Fruit fly (Drosophila melanogaster) whole organism, embryonic: Measurements from ENCODE around the gene Acp63F.

Experiments
- Adf1 ChIP-seq: fragments of 200-800 bp; sonication (Bioruptor generic); IDR thresholded peaks from 2 replicates; pipeline ENCODE4 v1.3.6; 2022; ENCODE audit warnings: missing biosample characterization, missing genetic modification characterization
- Asciz ChIP-seq: fragments of 200-800 bp; sonication (Bioruptor generic); optimal IDR thresholded peaks from 2 replicates; lab custom pipeline; 2017; ENCODE audit warnings: missing biosample characterization, mild to moderate bottlenecking, missing genetic modification characterization, missing genetic modification reagents
- Atf6 ChIP-seq: fragments of 200-800 bp; sonication (Bioruptor generic); IDR thresholded peaks from 2 replicates; pipeline ENCODE4 v1.3.6; 2022; ENCODE audit warnings: missing biosample characterization, missing genetic modification characterization
- CG10431 ChIP-seq: fragments of 200-800 bp; sonication (Bioruptor generic); optimal IDR thresholded peaks from 3 replicates; lab custom pipeline; 2018; ENCODE audit warnings: missing biosample characterization, mild to moderate bottlenecking, missing genetic modification characterization
- CG11093 ChIP-seq: fragments of 200-800 bp; sonication (Bioruptor generic); IDR thresholded peaks from 3 replicates; pipeline ENCODE4 v1.3.6; 2022; ENCODE audit warnings: missing biosample characterization, missing genetic modification characterization
- CG11456 ChIP-seq: fragments of 200-800 bp; sonication (Bioruptor generic); IDR thresholded peaks from 3 replicates; pipeline ENCODE4 v1.3.6; 2022; ENCODE audit warnings: missing biosample characterization, missing genetic modification characterization
- CG13123 ChIP-seq: fragments of 200-800 bp; sonication (Bioruptor generic); optimal IDR thresholded peaks from 2 replicates; lab custom pipeline; 2016; ENCODE audit warnings: missing biosample characterization, missing genetic modification characterization
- CG13287 ChIP-seq: fragments of 200-800 bp; sonication (Bioruptor generic); IDR thresholded peaks from 2 replicates; pipeline ENCODE4 v1.3.6; 2022; ENCODE audit warnings: missing biosample characterization, missing genetic modification characterization; ENCODE audit not compliant: partially characterized antibody
- CG13424 ChIP-seq: fragments of 200-800 bp; sonication (Bioruptor generic); optimal IDR thresholded peaks from 2 replicates; lab custom pipeline; 2019; ENCODE audit warnings: missing biosample characterization, mild to moderate bottlenecking, missing genetic modification characterization, moderate library complexity
- CG15696 ChIP-seq: fragments of 200-800 bp; sonication (Bioruptor generic); optimal IDR thresholded peaks from 2 replicates; lab custom pipeline; 2019; ENCODE audit warnings: missing biosample characterization, mild to moderate bottlenecking, missing genetic modification characterization, moderate library complexity
- CG1603 ChIP-seq: fragments of 200-800 bp; sonication (Bioruptor generic); optimal IDR thresholded peaks from 2 replicates; lab custom pipeline; 2019; ENCODE audit warnings: missing biosample characterization, mild to moderate bottlenecking, missing genetic modification characterization, moderate library complexity
- CG17359 ChIP-seq: fragments of 200-800 bp; sonication (Bioruptor generic); optimal IDR thresholded peaks from 3 replicates; lab custom pipeline; 2018; ENCODE audit warnings: missing biosample characterization, mild to moderate bottlenecking, missing genetic modification characterization, moderate library complexity
- CG18599 ChIP-seq: fragments of 200-800 bp; sonication (Bioruptor generic); optimal IDR thresholded peaks from 3 replicates; lab custom pipeline; 2017; ENCODE audit warnings: missing biosample characterization, missing genetic modification characterization, mild to moderate bottlenecking, moderate library complexity, missing genetic modification reagents
- CG18764 ChIP-seq: fragments of 200-800 bp; sonication (Bioruptor generic); optimal IDR thresholded peaks from 3 replicates; lab custom pipeline; 2016; ENCODE audit warnings: missing biosample characterization, missing genetic modification characterization
- CG33557 ChIP-seq: fragments of 200-800 bp; sonication (Bioruptor generic); optimal IDR thresholded peaks from 2 replicates; lab custom pipeline; 2019; ENCODE audit warnings: missing biosample characterization, mild to moderate bottlenecking, missing genetic modification characterization, moderate library complexity
- CG4328 ChIP-seq: fragments of 200-800 bp; sonication (Bioruptor generic); optimal IDR thresholded peaks from 3 replicates; lab custom pipeline; 2017; ENCODE audit warnings: missing biosample characterization, missing genetic modification reagents, missing genetic modification characterization
- CG4854 ChIP-seq: fragments of 200-800 bp; sonication (Bioruptor generic); optimal IDR thresholded peaks from 2 replicates; lab custom pipeline; 2016; ENCODE audit warnings: missing biosample characterization, missing genetic modification characterization, inconsistent platforms
- CG6813 ChIP-seq: fragments of 200-800 bp; sonication (Bioruptor generic); optimal IDR thresholded peaks from 2 replicates; lab custom pipeline; 2017; ENCODE audit warnings: missing biosample characterization, missing genetic modification characterization, mild to moderate bottlenecking, moderate library complexity, missing genetic modification reagents
- CG7987 ChIP-seq: fragments of 200-800 bp; sonication (Bioruptor generic); optimal IDR thresholded peaks from 2 replicates; lab custom pipeline; 2018; ENCODE audit warnings: missing biosample characterization, mild to moderate bottlenecking, missing genetic modification characterization, moderate library complexity
- CG8089 ChIP-seq: fragments of 200-800 bp; sonication (Bioruptor generic); optimal IDR thresholded peaks from 3 replicates; lab custom pipeline; 2016; ENCODE audit warnings: missing biosample characterization, missing genetic modification characterization
- Dad ChIP-seq: fragments of 200-800 bp; sonication (Bioruptor generic); optimal IDR thresholded peaks from 3 replicates; lab custom pipeline; 2016; ENCODE audit warnings: missing biosample characterization, missing genetic modification characterization
- Dll ChIP-seq: fragments of 200-800 bp; sonication (Bioruptor generic); IDR thresholded peaks from 4 replicates; pipeline ENCODE4 v1.3.6; 2022; ENCODE audit warnings: missing biosample characterization, missing genetic modification characterization; ENCODE audit not compliant: partially characterized antibody
- Ets65A ChIP-seq: fragments of 200-800 bp; sonication (Bioruptor generic); peaks from one replicate; lab custom pipeline; 2016; ENCODE audit warnings: missing biosample characterization, missing genetic modification characterization
- Fer1 ChIP-seq: fragments of 200-800 bp; sonication (Bioruptor generic); optimal IDR thresholded peaks from 2 replicates; lab custom pipeline; 2017; ENCODE audit warnings: missing biosample characterization, mild to moderate bottlenecking, missing genetic modification characterization
- HHEX ChIP-seq: fragments of 200-800 bp; sonication (Bioruptor generic); optimal IDR thresholded peaks from 3 replicates; lab custom pipeline; 2017; ENCODE audit warnings: missing biosample characterization, mild to moderate bottlenecking, missing genetic modification characterization, missing genetic modification reagents
- HLHmδ ChIP-seq: fragments of 200-800 bp; sonication (Bioruptor generic); optimal IDR thresholded peaks from 2 replicates; lab custom pipeline; 2018; ENCODE audit warnings: missing biosample characterization, mild to moderate bottlenecking, missing genetic modification characterization, moderate library complexity
- Med ChIP-seq: fragments of 200-800 bp; sonication (Bioruptor generic); peaks from one replicate; lab custom pipeline; 2016; ENCODE audit warnings: missing biosample characterization, missing genetic modification characterization, mild to moderate bottlenecking, inconsistent platforms, moderate library complexity
- NfI ChIP-seq: fragments of 200-800 bp; sonication (Bioruptor generic); optimal IDR thresholded peaks from 3 replicates; lab custom pipeline; 2018; ENCODE audit warnings: missing biosample characterization, mild to moderate bottlenecking, missing genetic modification characterization, moderate library complexity
- Pdp1 ChIP-seq, 2 experiments: fragments of 200-800 bp; sonication (Bioruptor generic); optimal IDR thresholded peaks; 3 replicates each; lab custom pipeline; 2016; ENCODE audit warnings: missing biosample characterization in 2 of 2, missing genetic modification characterization in 2 of 2, mild to moderate bottlenecking in 1 of 2, moderate library complexity in 1 of 2
- Rfx ChIP-seq: fragments of 200-800 bp; sonication (Bioruptor generic); IDR thresholded peaks from 2 replicates; pipeline ENCODE4 v1.3.6; 2022; ENCODE audit warnings: missing biosample characterization, missing genetic modification characterization
- Sox100B ChIP-seq: fragments of 200-800 bp; sonication (Bioruptor generic); optimal IDR thresholded peaks from 3 replicates; lab custom pipeline; 2018; ENCODE audit warnings: missing biosample characterization, mild to moderate bottlenecking, missing genetic modification characterization
- abd-A ChIP-seq: fragments of 200-800 bp; sonication (Bioruptor generic); optimal IDR thresholded peaks from 3 replicates; lab custom pipeline; 2019; ENCODE audit warnings: missing biosample characterization, mild to moderate bottlenecking, missing genetic modification characterization, moderate library complexity
- btn ChIP-seq: fragments of 200-800 bp; sonication (Bioruptor generic); optimal IDR thresholded peaks from 2 replicates; lab custom pipeline; 2016; ENCODE audit warnings: missing biosample characterization, missing genetic modification characterization
- exex ChIP-seq: fragments of 200-800 bp; sonication (Bioruptor generic); optimal IDR thresholded peaks from 4 replicates; lab custom pipeline; 2018; ENCODE audit warnings: missing biosample characterization, mild to moderate bottlenecking, missing genetic modification characterization, moderate library complexity
- lab ChIP-seq: fragments of 200-800 bp; sonication (Bioruptor generic); optimal IDR thresholded peaks from 3 replicates; lab custom pipeline; 2017; ENCODE audit warnings: missing biosample characterization, missing genetic modification characterization, mild to moderate bottlenecking, moderate library complexity, missing genetic modification reagents
- mirr ChIP-seq: fragments of 200-800 bp; sonication (Bioruptor generic); optimal IDR thresholded peaks from 3 replicates; lab custom pipeline; 2018; ENCODE audit warnings: missing biosample characterization, mild to moderate bottlenecking, missing genetic modification characterization
- oc ChIP-seq: fragments of 200-800 bp; sonication (Bioruptor generic); optimal IDR thresholded peaks from 2 replicates; lab custom pipeline; 2018; ENCODE audit warnings: missing biosample characterization, mild to moderate bottlenecking, missing genetic modification characterization, moderate library complexity
- otp ChIP-seq: fragments of 200-800 bp; sonication (Bioruptor generic); IDR thresholded peaks from 3 replicates; pipeline ENCODE4, ENCODE4 v1.3.6; 2022; ENCODE audit warnings: missing biosample characterization, missing genetic modification characterization
- pho ChIP-seq: fragments of 200-800 bp; sonication (Bioruptor generic); optimal IDR thresholded peaks from 2 replicates; lab custom pipeline; 2016; ENCODE audit warnings: missing biosample characterization, missing genetic modification characterization
- phol ChIP-seq: fragments of 200-800 bp; sonication (Bioruptor generic); optimal IDR thresholded peaks from 3 replicates; lab custom pipeline; 2018; ENCODE audit warnings: missing biosample characterization, mild to moderate bottlenecking, missing genetic modification characterization, moderate library complexity
- ranshi ChIP-seq: fragments of 200-800 bp; sonication (Bioruptor generic); IDR thresholded peaks from 2 replicates; pipeline ENCODE4 v1.3.6; 2022; ENCODE audit warnings: missing biosample characterization, missing genetic modification characterization
- ro ChIP-seq: fragments of 200-800 bp; sonication (Bioruptor generic); IDR thresholded peaks from 2 replicates; pipeline ENCODE4 v1.3.6; 2022; ENCODE audit warnings: missing biosample characterization, missing genetic modification characterization
- sd ChIP-seq: fragments of 200-800 bp; sonication (Bioruptor generic); optimal IDR thresholded peaks from 3 replicates; lab custom pipeline; 2018; ENCODE audit warnings: missing biosample characterization, mild to moderate bottlenecking, missing genetic modification characterization, moderate library complexity
- tup ChIP-seq: fragments of 200-800 bp; sonication (Bioruptor generic); optimal IDR thresholded peaks from 2 replicates; lab custom pipeline; 2016; ENCODE audit warnings: missing biosample characterization, mild to moderate bottlenecking, missing genetic modification characterization, moderate library complexity
- usp ChIP-seq: fragments of >200 bp; optimal IDR thresholded peaks from 2 replicates; lab custom pipeline; 2017; ENCODE audit warnings: missing biosample characterization, missing genetic modification characterization
- wor ChIP-seq: fragments of 200-800 bp; sonication (Bioruptor generic); IDR thresholded peaks from 2 replicates; pipeline ENCODE4 v1.3.6; 2022; ENCODE audit warnings: missing biosample characterization, missing genetic modification characterization
- zfh2 ChIP-seq: fragments of 200-800 bp; sonication (Bioruptor generic); optimal IDR thresholded peaks from 2 replicates; lab custom pipeline; 2016; ENCODE audit warnings: missing biosample characterization, missing genetic modification characterization

Acp63F gene

dm6 chr3L:3816772-3817483 is 774 bp upstream of the Acp63F start (continued):
- TF ChIP-seq lab (GFP tag; lab: Kevin White, UChicago), result peak; percentile 18
- peak; percentile 30 for TF ChIP-seq Sox100B (GFP tag; lab: Kevin White, UChicago)
- TF ChIP-seq otp, result no peak
- 0 out of 3 replicates have a peak, but pooled peaks have one; percentile 7 for TF ChIP-seq CG11093 (GFP tag; lab: Robert Waterston, UW)
- TF ChIP-seq btn, result no peak
- TF ChIP-seq CG7987, result peak; percentile 1
- peak; percentile 8 for TF ChIP-seq CG17359 (tag; lab: Kevin White, UChicago)
- TF ChIP-seq zfh2 (GFP tag; lab: Kevin White, UChicago), result no peak
- no peak for TF ChIP-seq HLHmδ (GFP tag; lab: Kevin White, UChicago)
- peak; percentile 40 for TF ChIP-seq Fer1
- TF ChIP-seq pho (GFP tag; lab: Kevin White, UChicago), result no peak
- TF ChIP-seq CG18599 (GFP tag; lab: Kevin White, UChicago), result peak; percentile 28
- TF ChIP-seq Rfx (GFP tag; lab: Robert Waterston, UW), result no peak
- peak; percentile 48 for TF ChIP-seq Med (GFP tag; lab: Kevin White, UChicago)
- TF ChIP-seq CG33557 (GFP tag; lab: Kevin White, UChicago), result peak; percentile 14
- no peak for TF ChIP-seq Dll (GFP tag; lab: Robert Waterston, UW)
- TF ChIP-seq CG13123 (GFP tag; lab: Kevin White, UChicago), result no peak
- TF ChIP-seq Pdp1 (GFP tag; optimal IDR thresholded peaks at IDR 0.05; lab: Kevin White, UChicago), result peak in 1 of 2 experiments; percentile 64
- TF ChIP-seq CG6813 (GFP tag; lab: Kevin White, UChicago), result peak; percentile 1
- peak; percentile 59 for TF ChIP-seq exex (tag; lab: Kevin White, UChicago)
- 0 out of 3 replicates have a peak, but pooled peaks have one; percentile 12 for TF ChIP-seq CG11456 (GFP tag; lab: Robert Waterston, UW)
- no peak for TF ChIP-seq CG4854 (GFP tag; lab: Kevin White, UChicago)
- TF ChIP-seq CG13424 (tag; lab: Kevin White, UChicago), result peak; percentile 17
- peak; percentile 14 for TF ChIP-seq CG4328 (GFP tag; lab: Kevin White, UChicago)
- peak; percentile 46 for TF ChIP-seq Asciz (GFP tag; lab: Kevin White, UChicago)
- TF ChIP-seq mirr (GFP tag; lab: Kevin White, UChicago), result peak; percentile 69
- peak; percentile 4 for TF ChIP-seq CG15696 (tag; lab: Kevin White, UChicago)
- no peak for TF ChIP-seq Adf1 (GFP tag; lab: Robert Waterston, UW)
- TF ChIP-seq HHEX (GFP tag; lab: Kevin White, UChicago), result peak; percentile 24

dm6 chr3L:3814010-3814833 is 1.9 kb downstream of the Acp63F start, which contains the start of gene Scsalpha1:
Scsalpha1 (plus strand) TSS chr3L:3814211.
- TF ChIP-seq sd (tag; lab: Kevin White, UChicago) (peak; percentile 26), CG10431 (GFP tag; lab: Kevin White, UChicago) (no peak), abd-A (tag; lab: Kevin White, UChicago) (no peak), tup (GFP tag; lab: Kevin White, UChicago) (no peak), Ets65A (GFP tag; lab: Kevin White, UChicago) (no peak), usp (no peak), ro (GFP tag; lab: Robert Waterston, UW) (no peak), oc (no peak), CG13287 (GFP tag; lab: Robert Waterston, UW) (peak; percentile 99), Atf6 (GFP tag; lab: Robert Waterston, UW) (peak; percentile 70; the same call in 1 of the 2 replicates), ranshi (GFP tag; lab: Robert Waterston, UW) (peak; percentile 23; the same call in 1 of the 2 replicates), wor (GFP tag; lab: Robert Waterston, UW) (no peak), Dad (GFP tag; lab: Kevin White, UChicago) (no peak), NfI (peak; percentile 51), CG1603 (tag; lab: Kevin White, UChicago) (peak; percentile 74), CG18764 (GFP tag; lab: Kevin White, UChicago) (peak; percentile 6), CG8089 (GFP tag; lab: Kevin White, UChicago) (no peak), phol (tag; lab: Kevin White, UChicago) (peak; percentile 42)
